Fruit fly (Drosophila melanogaster) whole organism, pupa: ENCODE results near the gene CG5823.

Experiments used
- CG10348 ChIP-seq: fragments of 200-800 bp; sonication (Bioruptor generic); IDR thresholded peaks from 2 replicates; pipeline ENCODE4 v1.3.6; 2022; ENCODE audit warnings: missing biosample characterization, missing genetic modification characterization
- CG12605 ChIP-seq: fragments of 200-800 bp; sonication (Bioruptor generic); IDR thresholded peaks from 2 replicates; pipeline ENCODE4 v1.3.6; 2022; ENCODE audit warnings: missing biosample characterization, missing genetic modification characterization
- CG13204 ChIP-seq: fragments of 200-800 bp; sonication (Bioruptor generic); optimal IDR thresholded peaks from 2 replicates; lab custom pipeline; 2018; ENCODE audit warnings: missing biosample characterization, mild to moderate bottlenecking, missing genetic modification characterization, moderate library complexity
- CG14655 ChIP-seq: fragments of 200-800 bp; sonication (Bioruptor generic); optimal IDR thresholded peaks from 3 replicates; lab custom pipeline; 2017; ENCODE audit warnings: mild to moderate bottlenecking, missing biosample characterization, missing genetic modification reagents, missing genetic modification characterization
- CG15710 ChIP-seq: fragments of 200-800 bp; sonication (Bioruptor generic); optimal IDR thresholded peaks from 2 replicates; lab custom pipeline; 2018; ENCODE audit warnings: missing biosample characterization, mild to moderate bottlenecking, missing genetic modification characterization, moderate library complexity
- CG17806 ChIP-seq: fragments of 200-800 bp; sonication (Bioruptor generic); optimal IDR thresholded peaks from 2 replicates; lab custom pipeline; 2018; ENCODE audit warnings: missing biosample characterization, mild to moderate bottlenecking, missing genetic modification characterization, moderate library complexity
- CG32121 ChIP-seq: fragments of 200-800 bp; sonication (Bioruptor generic); IDR thresholded peaks from 2 replicates; pipeline ENCODE4 v1.3.6; 2022; ENCODE audit warnings: missing biosample characterization, missing genetic modification characterization
- CG34367 ChIP-seq: fragments of 200-800 bp; sonication (Bioruptor generic); optimal IDR thresholded peaks from 2 replicates; lab custom pipeline; 2018; ENCODE audit warnings: missing biosample characterization, mild to moderate bottlenecking, missing genetic modification characterization
- CG4496 ChIP-seq: fragments of 200-800 bp; sonication (Bioruptor generic); IDR thresholded peaks from 3 replicates; pipeline ENCODE4 v1.3.6; 2022; ENCODE audit warnings: missing biosample characterization, missing genetic modification characterization
- CG8159 ChIP-seq: fragments of 200-800 bp; sonication (Bioruptor generic); optimal IDR thresholded peaks from 3 replicates; lab custom pipeline; 2018; ENCODE audit warnings: missing biosample characterization, mild to moderate bottlenecking, missing genetic modification characterization, moderate library complexity
- CG8301 ChIP-seq: fragments of 200-800 bp; sonication (Bioruptor generic); optimal IDR thresholded peaks from 2 replicates; lab custom pipeline; 2018; ENCODE audit warnings: missing biosample characterization, mild to moderate bottlenecking, missing genetic modification characterization
- CG9948 ChIP-seq: fragments of 200-800 bp; sonication (Bioruptor generic); optimal IDR thresholded peaks from 2 replicates; lab custom pipeline; 2018; ENCODE audit warnings: missing biosample characterization, mild to moderate bottlenecking, missing genetic modification characterization, moderate library complexity
- D1 ChIP-seq: fragments of 200-800 bp; sonication (Bioruptor generic); optimal IDR thresholded peaks from 2 replicates; lab custom pipeline; 2018; ENCODE audit warnings: missing biosample characterization, mild to moderate bottlenecking, missing genetic modification characterization, moderate library complexity
- EcR ChIP-seq: fragments of 200-800 bp; sonication (Bioruptor generic); optimal IDR thresholded peaks from 3 replicates; lab custom pipeline; 2019; ENCODE audit warnings: missing biosample characterization, missing genetic modification characterization, mild to moderate bottlenecking, moderate library complexity, missing genetic modification reagents
- Ets98B ChIP-seq: fragments of 200-800 bp; sonication (Bioruptor generic); IDR thresholded peaks from 2 replicates; pipeline ENCODE4 v1.3.6; 2022; ENCODE audit warnings: missing biosample characterization, missing genetic modification characterization
- Pif1A ChIP-seq: fragments of 200-800 bp; sonication (Bioruptor generic); optimal IDR thresholded peaks from 3 replicates; lab custom pipeline; 2016; ENCODE audit warnings: missing biosample characterization, missing genetic modification characterization
- Pif1B ChIP-seq: fragments of 200-800 bp; sonication (Bioruptor generic); optimal IDR thresholded peaks from 3 replicates; lab custom pipeline; 2016; ENCODE audit warnings: missing biosample characterization, missing genetic modification characterization
- Snoo ChIP-seq: fragments of 200-800 bp; sonication (Bioruptor generic); optimal IDR thresholded peaks from 3 replicates; lab custom pipeline; 2017; ENCODE audit warnings: missing biosample characterization, mild to moderate bottlenecking, missing genetic modification characterization, inconsistent platforms
- fd96Ca ChIP-seq: fragments of 200-800 bp; sonication (Bioruptor generic); IDR thresholded peaks from 3 replicates; pipeline ENCODE4 v1.3.6; 2022; ENCODE audit warnings: missing biosample characterization, missing genetic modification characterization
- gl ChIP-seq: fragments of 200-800 bp; sonication (Bioruptor generic); optimal IDR thresholded peaks from 2 replicates; lab custom pipeline; 2018; ENCODE audit warnings: missing biosample characterization, mild to moderate bottlenecking, missing genetic modification characterization
- rn ChIP-seq: fragments of 200-800 bp; sonication (Bioruptor generic); IDR thresholded peaks from 2 replicates; pipeline ENCODE4 v1.3.6; 2022; ENCODE audit warnings: missing biosample characterization, missing genetic modification characterization

The CG5823 gene

DNA sequence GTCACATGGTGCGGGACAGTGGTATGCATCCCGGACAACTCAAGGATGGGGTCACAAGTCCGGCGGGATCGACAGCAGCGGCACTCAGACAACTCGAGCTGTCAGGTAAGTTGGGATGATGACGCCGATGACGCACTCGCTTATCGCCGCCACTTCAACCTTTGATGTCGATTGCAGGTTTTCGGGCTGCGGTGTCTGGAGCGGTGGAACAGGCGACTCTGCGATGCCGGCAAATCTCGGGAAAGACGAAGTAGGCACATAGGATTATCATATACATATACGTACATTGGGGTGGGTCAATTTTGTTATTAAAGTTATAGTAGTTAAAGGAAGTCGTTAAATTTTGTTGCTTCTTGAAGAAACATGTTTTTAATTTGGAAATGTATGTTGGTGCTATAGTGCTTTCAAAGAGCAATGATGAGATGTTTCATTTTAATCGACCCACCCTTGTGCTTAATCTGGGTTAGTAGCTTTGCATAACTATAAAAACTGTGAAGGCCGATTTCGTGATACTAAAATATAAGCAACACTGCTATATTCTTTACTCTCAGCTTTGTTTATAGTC is 2.3 kb upstream of the CG5823 start:
- TF ChIP-seq CG10348 (GFP tag; lab: Robert Waterston, UW) (no peak), CG8301 (peak; percentile 4), CG12605 (GFP tag; lab: Robert Waterston, UW) (no peak), EcR (GFP tag; lab: Kevin White, UChicago) (no peak), CG14655 (GFP tag; lab: Kevin White, UChicago) (no peak), Snoo (tag; lab: Kevin White, UChicago) (no peak), CG15710 (tag; lab: Kevin White, UChicago) (peak; percentile 8), CG8159 (tag; lab: Kevin White, UChicago) (peak; percentile 14), CG13204 (GFP tag; lab: Kevin White, UChicago) (no peak), CG17806 (tag; lab: Kevin White, UChicago) (peak; percentile 15)
- TF ChIP-seq, all 21 proteins: peak for 4

DNA sequence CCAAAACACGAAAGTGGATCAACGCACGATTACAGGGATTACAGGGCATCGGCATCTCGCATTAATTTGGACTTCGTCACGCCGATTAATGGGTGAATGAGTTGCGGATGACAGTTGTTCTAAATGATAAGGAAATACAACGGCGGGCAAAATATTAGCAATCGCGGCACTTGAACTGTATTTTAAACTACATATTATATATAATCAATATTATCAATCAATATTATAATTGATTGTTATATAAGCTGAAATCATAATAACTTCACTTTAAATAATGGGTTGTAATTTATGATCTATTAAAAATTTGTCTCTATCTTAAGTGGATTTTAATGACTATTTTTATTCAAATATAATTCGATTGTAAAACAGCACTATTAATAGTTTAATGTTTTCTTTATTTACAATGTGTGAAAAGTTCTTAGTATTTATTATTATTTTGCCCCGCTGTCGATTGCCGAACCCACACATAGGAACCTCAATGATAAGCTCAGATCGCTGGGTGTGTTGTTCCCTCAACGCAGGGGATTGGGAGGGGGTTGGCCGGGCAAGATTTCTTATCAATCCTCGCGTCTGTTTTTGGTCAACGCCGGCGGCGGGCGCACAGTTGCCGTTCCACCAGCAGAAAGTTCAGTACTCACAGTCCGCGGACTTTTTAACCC is 848 bp upstream of the CG5823 start:
- TF ChIP-seq rn (GFP tag; lab: Robert Waterston, UW) = no peak
- no peak for TF ChIP-seq CG14655 (GFP tag; lab: Kevin White, UChicago)
- TF ChIP-seq fd96Ca (GFP tag; lab: Robert Waterston, UW) = no peak
- TF ChIP-seq Ets98B (GFP tag; lab: Robert Waterston, UW) = no peak
- TF ChIP-seq Pif1B (GFP tag; lab: Kevin White, UChicago) = no peak
- peak; percentile 22 for TF ChIP-seq Pif1A
- peak; percentile 35 for TF ChIP-seq CG17806 (tag; lab: Kevin White, UChicago)
- peak; percentile 55 for TF ChIP-seq CG9948
- TF ChIP-seq CG8301 = peak; percentile 40
- TF ChIP-seq D1 (tag; lab: Kevin White, UChicago) = no peak
- TF ChIP-seq gl (tag; lab: Kevin White, UChicago) = no peak
- peak; percentile 83 for TF ChIP-seq CG8159 (tag; lab: Kevin White, UChicago)
- TF ChIP-seq CG32121 (GFP tag; lab: Robert Waterston, UW) = 0 out of 2 replicates have a peak, but pooled peaks have one; percentile 36
- peak; percentile 65 for TF ChIP-seq CG15710 (tag; lab: Kevin White, UChicago)
- TF ChIP-seq CG13204 (GFP tag; lab: Kevin White, UChicago) = peak; percentile 78
- no peak; the same call in 2 of the 3 replicates for TF ChIP-seq CG4496 (GFP tag; lab: Robert Waterston, UW)
- TF ChIP-seq Snoo (tag; lab: Kevin White, UChicago) = peak; percentile 33
- peak; percentile 88 for TF ChIP-seq EcR (GFP tag; lab: Kevin White, UChicago)
- peak; percentile 25 for TF ChIP-seq CG34367 (tag; lab: Kevin White, UChicago)

DNA sequence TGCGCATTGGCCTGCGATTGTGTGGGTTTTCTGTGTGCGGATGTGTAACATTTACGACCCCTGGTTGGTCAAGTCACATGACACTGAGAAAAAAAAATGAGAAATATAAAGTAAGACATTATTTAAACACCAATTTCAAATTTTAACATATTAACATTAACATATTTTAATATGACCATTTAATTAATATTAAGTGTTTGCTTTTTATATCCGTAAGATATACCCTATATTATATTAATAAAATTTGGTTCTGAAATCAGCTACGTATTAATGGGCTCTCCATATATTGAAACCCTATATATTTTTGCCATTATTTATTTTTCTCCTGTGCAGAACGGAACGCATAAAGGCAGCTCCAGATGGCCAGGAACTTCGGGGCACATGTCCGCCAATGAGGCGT is 4.0 kb downstream of the CG5823 start:
- TF ChIP-seq CG14655 (GFP tag; lab: Kevin White, UChicago) (peak; percentile 13), Pif1B (GFP tag; lab: Kevin White, UChicago) (no peak), CG8301 (no peak), D1 (tag; lab: Kevin White, UChicago) (no peak)

DNA sequence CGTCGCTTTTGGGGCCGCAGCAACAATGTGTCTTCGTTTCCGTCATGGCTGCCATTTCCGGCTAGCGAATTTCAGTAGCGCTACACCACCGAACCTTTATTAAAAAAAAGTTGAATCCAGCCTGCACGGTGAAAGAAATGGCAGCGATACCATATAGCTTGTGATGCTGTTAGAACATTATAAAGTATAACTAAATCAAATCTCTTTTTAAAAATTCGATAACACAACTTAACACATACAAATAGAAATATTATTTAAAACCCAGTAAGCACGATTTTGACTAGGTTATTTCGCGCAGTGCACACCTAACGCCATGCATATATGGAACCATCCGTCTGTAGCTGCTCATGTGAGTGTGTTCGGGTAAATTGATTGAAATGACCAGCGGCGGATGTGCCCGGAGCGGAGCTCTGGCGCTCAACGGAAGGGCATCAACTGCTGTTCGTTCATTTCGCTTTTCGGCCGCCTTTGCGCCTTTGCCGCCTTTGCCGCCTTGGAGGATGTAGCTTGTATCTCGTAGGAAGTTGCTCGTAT is 8.3 kb downstream of the CG5823 start:
- TF ChIP-seq CG8159 (tag; lab: Kevin White, UChicago) = peak; percentile 16
- TF ChIP-seq Ets98B (GFP tag; lab: Robert Waterston, UW) = no peak
- no peak for TF ChIP-seq CG8301

DNA sequence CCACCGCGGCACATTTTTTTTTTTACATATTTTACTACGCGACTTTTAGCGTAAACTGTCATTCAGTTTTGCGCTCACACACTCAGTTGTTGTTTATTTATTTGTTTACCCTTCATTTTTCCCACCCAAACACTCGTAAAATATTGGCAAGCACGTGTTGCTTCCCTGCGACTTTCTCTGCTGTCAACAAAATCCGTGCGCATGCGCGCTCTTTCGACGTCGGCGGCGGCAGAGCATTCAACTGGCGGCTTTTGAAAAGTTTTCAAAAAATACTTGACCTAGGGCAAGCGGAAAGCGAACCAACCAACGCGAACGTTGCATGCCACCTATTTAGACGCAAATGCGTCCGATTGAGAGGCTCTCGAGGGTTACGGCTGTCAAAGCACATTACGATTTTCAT is 27.6 kb downstream of the CG5823 start:
- TF ChIP-seq Pif1A (no peak), fd96Ca (GFP tag; lab: Robert Waterston, UW) (no peak), CG32121 (GFP tag; lab: Robert Waterston, UW) (no peak), CG12605 (GFP tag; lab: Robert Waterston, UW) (peak; percentile 82), rn (GFP tag; lab: Robert Waterston, UW) (no peak), CG8301 (no peak)

DNA sequence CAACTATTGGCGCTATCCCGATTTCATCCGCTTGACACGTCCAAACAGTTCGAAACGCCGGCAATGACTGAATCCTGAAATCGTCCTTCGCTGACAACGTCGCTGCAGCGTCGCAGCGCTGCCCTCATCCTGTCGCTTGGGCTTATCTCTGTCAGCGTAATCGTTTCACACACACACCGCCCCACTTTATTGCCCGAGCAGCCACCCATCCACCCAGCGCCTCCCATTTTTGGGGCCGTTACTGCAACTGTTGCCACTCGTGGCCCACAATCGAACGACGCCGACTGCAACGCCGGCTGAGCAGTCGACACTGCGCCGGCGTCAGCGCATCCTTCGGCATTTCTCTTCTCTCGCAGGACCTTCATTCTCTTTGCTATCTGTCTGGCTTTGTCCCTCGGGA is 28.8 kb downstream of the CG5823 start, which contains the start of gene Dscam3:
Gene Dscam3, minus strand, starts transcription at position 69 of the 400 bp plus-strand sequence.
- TF ChIP-seq CG8159 (tag; lab: Kevin White, UChicago) (no peak), CG14655 (GFP tag; lab: Kevin White, UChicago) (no peak), CG9948 (no peak), CG15710 (tag; lab: Kevin White, UChicago) (no peak), gl (tag; lab: Kevin White, UChicago) (no peak), CG17806 (tag; lab: Kevin White, UChicago) (no peak), CG4496 (GFP tag; lab: Robert Waterston, UW) (no peak), EcR (GFP tag; lab: Kevin White, UChicago) (no peak), CG10348 (GFP tag; lab: Robert Waterston, UW) (no peak), rn (GFP tag; lab: Robert Waterston, UW) (no peak), fd96Ca (GFP tag; lab: Robert Waterston, UW) (no peak)
